Worm (Caenorhabditis elegans) whole organism, late embryonic: Measurements from ENCODE around the gene sra-4.

Source experiments
- C38D4.7 ChIP-seq: fragments of 200-800 bp; sonication (Bioruptor generic); optimal IDR thresholded peaks from 2 replicates; lab custom pipeline; 2018; ENCODE audit warnings: mild to moderate bottlenecking, missing genetic modification characterization, moderate library complexity, missing compliant biosample characterization
- F13H6.1 ChIP-seq: sonication (generic microtip); optimal IDR thresholded peaks from 2 replicates; lab custom pipeline; 2016; ENCODE audit warnings: missing genetic modification characterization, missing compliant biosample characterization
- K09A11.1 ChIP-seq: sonication (generic microtip); optimal IDR thresholded peaks from 2 replicates; lab custom pipeline; 2017; ENCODE audit warnings: antibody characterized with exemption, mild to moderate bottlenecking, missing genetic modification characterization, missing compliant biosample characterization; ENCODE audit not compliant: insufficient read depth
- Y22D7AL.16 ChIP-seq: sonication (generic microtip); optimal IDR thresholded peaks from 2 replicates; lab custom pipeline; 2016; ENCODE audit warnings: missing genetic modification characterization, missing compliant biosample characterization
- ahr-1 ChIP-seq: sonication (generic microtip); optimal IDR thresholded peaks from 2 replicates; lab custom pipeline; 2016; ENCODE audit warnings: missing genetic modification characterization, missing compliant biosample characterization
- ama-1 ChIP-seq: fragments of 150-350 bp; optimal IDR thresholded peaks from 2 replicates; lab custom pipeline; 2014
- ceh-14 ChIP-seq: sonication (generic microtip); optimal IDR thresholded peaks from 2 replicates; lab custom pipeline; 2016; ENCODE audit warnings: missing genotype, missing genetic modification characterization, missing compliant biosample characterization
- ceh-18 ChIP-seq: sonication (generic microtip); optimal IDR thresholded peaks from 2 replicates; lab custom pipeline; 2016; ENCODE audit warnings: missing genetic modification characterization, missing compliant biosample characterization
- ceh-22 ChIP-seq: sonication (generic microtip); optimal IDR thresholded peaks from 2 replicates; lab custom pipeline; 2017; ENCODE audit warnings: missing biosample characterization, missing genetic modification characterization
- ceh-30 ChIP-seq: fragments of 150-350 bp; optimal IDR thresholded peaks from 2 replicates; lab custom pipeline; 2014; ENCODE audit warnings: missing biosample characterization, missing genetic modification characterization
- ceh-34 ChIP-seq: sonication (generic microtip); optimal IDR thresholded peaks from 2 replicates; lab custom pipeline; 2016; ENCODE audit warnings: mild to moderate bottlenecking, missing genetic modification characterization, missing compliant biosample characterization
- ceh-48 ChIP-seq: sonication (generic microtip); optimal IDR thresholded peaks from 2 replicates; lab custom pipeline; 2016; ENCODE audit warnings: missing genetic modification characterization, inconsistent platforms, missing compliant biosample characterization
- ceh-6 ChIP-seq: fragments of 200-800 bp; sonication (Bioruptor generic); optimal IDR thresholded peaks from 2 replicates; lab custom pipeline; 2018; ENCODE audit warnings: mild to moderate bottlenecking, missing genetic modification characterization, missing compliant biosample characterization
- dmd-4 ChIP-seq: sonication (generic microtip); optimal IDR thresholded peaks from 2 replicates; lab custom pipeline; 2016; ENCODE audit warnings: borderline replicate concordance, missing genetic modification characterization, missing compliant biosample characterization
- dve-1 ChIP-seq: sonication (generic microtip); optimal IDR thresholded peaks from 2 replicates; lab custom pipeline; 2017; ENCODE audit warnings: antibody characterized with exemption, mild to moderate bottlenecking, missing genetic modification characterization, missing compliant biosample characterization
- elt-2 ChIP-seq: sonication (generic microtip); optimal IDR thresholded peaks from 2 replicates; lab custom pipeline; 2016; ENCODE audit warnings: missing genetic modification reagents, missing genetic modification characterization, missing compliant biosample characterization
- elt-4 ChIP-seq: sonication (generic microtip); optimal IDR thresholded peaks from 2 replicates; lab custom pipeline; 2016; ENCODE audit warnings: missing genetic modification characterization, missing compliant biosample characterization
- eyg-1 ChIP-seq: sonication (generic microtip); optimal IDR thresholded peaks from 2 replicates; lab custom pipeline; 2016; ENCODE audit warnings: missing genotype, missing genetic modification characterization, missing compliant biosample characterization
- fkh-10 ChIP-seq: fragments of 150-350 bp; optimal IDR thresholded peaks from 2 replicates; lab custom pipeline; 2014; ENCODE audit warnings: missing biosample characterization, missing genetic modification reagents, missing genetic modification characterization
- fkh-6 ChIP-seq: sonication (generic microtip); optimal IDR thresholded peaks from 2 replicates; lab custom pipeline; 2016; ENCODE audit warnings: missing genetic modification characterization, missing compliant biosample characterization
- gmeb-2 ChIP-seq: sonication (generic microtip); optimal IDR thresholded peaks from 2 replicates; lab custom pipeline; 2016; ENCODE audit warnings: missing genetic modification characterization, inconsistent platforms, missing compliant biosample characterization
- hlh-15 ChIP-seq: sonication (generic microtip); optimal IDR thresholded peaks from 2 replicates; lab custom pipeline; 2016; ENCODE audit warnings: missing genetic modification characterization, missing compliant biosample characterization
- hlh-30 ChIP-seq: sonication (generic microtip); optimal IDR thresholded peaks from 2 replicates; lab custom pipeline; 2017; ENCODE audit warnings: antibody characterized with exemption, missing genetic modification characterization, missing compliant biosample characterization; ENCODE audit not compliant: insufficient read depth
- lin-11 ChIP-seq: fragments of 200-800 bp; sonication (Bioruptor generic); optimal IDR thresholded peaks from 2 replicates; lab custom pipeline; 2018; ENCODE audit warnings: mild to moderate bottlenecking, missing genetic modification characterization, missing compliant biosample characterization
- mec-3 ChIP-seq: sonication (generic microtip); optimal IDR thresholded peaks from 2 replicates; lab custom pipeline; 2016; ENCODE audit warnings: borderline replicate concordance, missing genetic modification characterization, missing compliant biosample characterization
- nhr-11 ChIP-seq: fragments of 150-350 bp; optimal IDR thresholded peaks from 2 replicates; lab custom pipeline; 2014; ENCODE audit warnings: missing biosample characterization, missing genetic modification characterization
- nhr-232 ChIP-seq: sonication (generic microtip); optimal IDR thresholded peaks from 2 replicates; lab custom pipeline; 2016; ENCODE audit warnings: missing genetic modification characterization, missing compliant biosample characterization
- npax-4 ChIP-seq: sonication (generic microtip); optimal IDR thresholded peaks from 2 replicates; lab custom pipeline; 2016; ENCODE audit warnings: missing genetic modification characterization, missing compliant biosample characterization
- odd-2 ChIP-seq: sonication (generic microtip); optimal IDR thresholded peaks from 2 replicates; lab custom pipeline; 2017; ENCODE audit warnings: antibody characterized with exemption, mild to moderate bottlenecking, missing genetic modification characterization, missing compliant biosample characterization
- pag-3 ChIP-seq: sonication (generic microtip); optimal IDR thresholded peaks from 2 replicates; lab custom pipeline; 2016; ENCODE audit warnings: missing compliant biosample characterization, missing genetic modification characterization, borderline replicate concordance
- pha-2 ChIP-seq: sonication (generic microtip); optimal IDR thresholded peaks from 2 replicates; lab custom pipeline; 2017; ENCODE audit warnings: mild to moderate bottlenecking, missing genetic modification characterization, missing compliant biosample characterization
- pqm-1 ChIP-seq: sonication (generic microtip); optimal IDR thresholded peaks from 2 replicates; lab custom pipeline; 2016; ENCODE audit warnings: missing genetic modification characterization, missing compliant biosample characterization
- pros-1 ChIP-seq: fragments of 150-350 bp; optimal IDR thresholded peaks from 2 replicates; lab custom pipeline; 2014; ENCODE audit warnings: missing biosample characterization, missing genetic modification reagents, missing genetic modification characterization
- ref-2 ChIP-seq: sonication (generic microtip); optimal IDR thresholded peaks from 2 replicates; lab custom pipeline; 2016; ENCODE audit warnings: missing genetic modification characterization, missing compliant biosample characterization
- tbx-2 ChIP-seq: sonication (generic microtip); optimal IDR thresholded peaks from 2 replicates; lab custom pipeline; 2016; ENCODE audit warnings: missing genetic modification characterization, missing compliant biosample characterization
- tbx-7 ChIP-seq: sonication (generic microtip); optimal IDR thresholded peaks from 2 replicates; lab custom pipeline; 2016; ENCODE audit warnings: missing genotype, missing genetic modification characterization, missing compliant biosample characterization
- unc-3 ChIP-seq, 2 experiments: fragments of 200-800 bp in 1 of 2; sonication (Bioruptor generic) in 1 of 2; sonication (generic microtip) in 1 of 2; conservative IDR thresholded peaks in 1 of 2; optimal IDR thresholded peaks in 1 of 2; 2 replicates each; pipeline versions ENCODE4 v1.3.6 to Lab custom; 2016 to 2022; ENCODE audit warnings: missing compliant biosample characterization in 2 of 2, missing genetic modification characterization in 2 of 2, missing genetic modification reagents in 1 of 2
- unc-42 ChIP-seq: sonication (generic microtip); optimal IDR thresholded peaks from 2 replicates; lab custom pipeline; 2016; ENCODE audit warnings: missing genotype, missing genetic modification characterization, missing compliant biosample characterization
- unc-86 ChIP-seq: sonication (generic microtip); optimal IDR thresholded peaks from 2 replicates; lab custom pipeline; 2016; ENCODE audit warnings: missing genetic modification characterization, missing compliant biosample characterization
- zip-5 ChIP-seq: sonication (generic microtip); optimal IDR thresholded peaks from 2 replicates; lab custom pipeline; 2016; ENCODE audit warnings: missing genetic modification characterization, missing compliant biosample characterization

The sra-4 gene

ce11 chrII:9551536-9551935 is 8.9 kb upstream of the sra-4 start, which contains the start of gene F35H8.12:
Gene F35H8.12, plus strand, starts transcription at chrII:9551836.
- no peak for TF ChIP-seq fkh-6 (tag; lab: Kevin White, UChicago)
- no peak for TF ChIP-seq fkh-10
- no peak for TF ChIP-seq Y22D7AL.16 (tag; lab: Kevin White, UChicago)
- TF ChIP-seq ceh-48 (tag; lab: Kevin White, UChicago), result no peak
- no peak for TF ChIP-seq elt-2 (tag; lab: Kevin White, UChicago)

ce11 chrII:9550718-9551117 is 8.0 kb upstream of the sra-4 start, which contains the start of gene sra-6:
Gene sra-6, minus strand, starts transcription at chrII:9550818.
- TF ChIP-seq lin-11 (tag; lab: Kevin White, UChicago) (no peak), F13H6.1 (tag; lab: Kevin White, UChicago) (no peak), ceh-14 (no peak), unc-42 (tag; lab: Kevin White, UChicago) (no peak), ceh-48 (tag; lab: Kevin White, UChicago) (no peak), ahr-1 (tag; lab: Kevin White, UChicago) (no peak), C38D4.7 (GFP tag; lab: Kevin White, UChicago) (no peak), nhr-11 (tag; lab: Kevin White, UChicago) (no peak), ceh-18 (tag; lab: Kevin White, UChicago) (no peak), zip-5 (tag; lab: Kevin White, UChicago) (no peak), pag-3 (no peak), hlh-30 (tag; lab: Kevin White, UChicago) (no peak), mec-3 (tag; lab: Kevin White, UChicago) (no peak), dve-1 (tag; lab: Kevin White, UChicago) (no peak), pros-1 (tag; lab: Kevin White, UChicago) (no peak), ceh-30 (no peak), npax-4 (no peak), fkh-10 (no peak)

- TF ChIP-seq unc-86 (no peak), elt-4 (tag; lab: Kevin White, UChicago) (no peak), odd-2 (no peak), F13H6.1 (tag; lab: Kevin White, UChicago) (no peak), ref-2 (tag; lab: Kevin White, UChicago) (no peak), pha-2 (tag; lab: Kevin White, UChicago) (no peak), ama-1 (lab: Kevin White, UChicago) (no peak), zip-5 (tag; lab: Kevin White, UChicago) (no peak), elt-2 (tag; lab: Kevin White, UChicago) (no peak), ceh-22 (no peak), tbx-7 (tag; lab: Kevin White, UChicago) (no peak), hlh-15 (tag; lab: Kevin White, UChicago) (no peak), K09A11.1 (no peak), ceh-18 (tag; lab: Kevin White, UChicago) (no peak), ceh-34 (tag; lab: Kevin White, UChicago) (no peak)
- TF ChIP-seq, all 69 proteins: peak for 0
Measured at ce11 chrII:9544386-9544785, 1.7 kb upstream of the sra-4 start, which contains the start of gene sra-7. Gene sra-7, plus strand, starts transcription at chrII:9544686.

- TF ChIP-seq pqm-1 (tag; lab: Kevin White, UChicago) (no peak), nhr-232 (no peak), tbx-2 (no peak), C38D4.7 (GFP tag; lab: Kevin White, UChicago) (no peak), npax-4 (no peak), elt-2 (tag; lab: Kevin White, UChicago) (no peak), ref-2 (tag; lab: Kevin White, UChicago) (no peak), gmeb-2 (no peak), elt-4 (tag; lab: Kevin White, UChicago) (no peak), unc-3 (GFP tag; conservative IDR thresholded peaks at IDR 0.05; lab: Robert Waterston, UW) (no peak), unc-3 (tag; optimal IDR thresholded peaks at IDR 0.05; lab: Kevin White, UChicago) (no peak), eyg-1 (tag; lab: Kevin White, UChicago) (no peak), ceh-6 (no peak), lin-11 (tag; lab: Kevin White, UChicago) (no peak), fkh-6 (tag; lab: Kevin White, UChicago) (no peak), dmd-4 (no peak)
- TF ChIP-seq, all 69 proteins: peak for 0
Measured at ce11 chrII:9540723-9541122, 2.0 kb downstream of the sra-4 start, which contains the start of gene sra-3. Gene sra-3, minus strand, starts transcription at chrII:9540823.
